Fruit fly (Drosophila melanogaster) whole organism, adult: Measurements from ENCODE around the gene Nt5a.

Source experiments
- CG11617 ChIP-seq: fragments of 200-800 bp; sonication (Bioruptor generic); optimal IDR thresholded peaks from 2 replicates; lab custom pipeline; 2017; ENCODE audit warnings: mild to moderate bottlenecking, missing biosample characterization, missing genetic modification reagents, missing genetic modification characterization
- CG12768 ChIP-seq: fragments of 200-800 bp; sonication (Bioruptor generic); optimal IDR thresholded peaks from 2 replicates; lab custom pipeline; 2017; ENCODE audit warnings: missing biosample characterization, missing genetic modification characterization, mild to moderate bottlenecking, moderate library complexity, missing genetic modification reagents
- CG33017 ChIP-seq: fragments of 200-800 bp; sonication (Bioruptor generic); optimal IDR thresholded peaks from 2 replicates; lab custom pipeline; 2018; ENCODE audit warnings: missing biosample characterization, mild to moderate bottlenecking, missing genetic modification characterization, moderate library complexity
- CG5204 ChIP-seq: fragments of 200-800 bp; sonication (Bioruptor generic); optimal IDR thresholded peaks from 2 replicates; lab custom pipeline; 2016; ENCODE audit warnings: missing biosample characterization, missing genetic modification characterization
- CG7101 ChIP-seq: fragments of 200-800 bp; sonication (Bioruptor generic); optimal IDR thresholded peaks from 2 replicates; lab custom pipeline; 2018; ENCODE audit warnings: missing biosample characterization, mild to moderate bottlenecking, missing genetic modification characterization, moderate library complexity
- Crg-1 ChIP-seq: fragments of 200-800 bp; sonication (Bioruptor generic); optimal IDR thresholded peaks from 2 replicates; lab custom pipeline; 2016; ENCODE audit warnings: missing biosample characterization, missing genetic modification characterization
- cic ChIP-seq: fragments of 200-800 bp; sonication (Bioruptor generic); optimal IDR thresholded peaks from 2 replicates; lab custom pipeline; 2017; ENCODE audit warnings: missing biosample characterization, mild to moderate bottlenecking, missing genetic modification characterization, moderate library complexity
- toe ChIP-seq: fragments of 200-800 bp; sonication (Bioruptor generic); optimal IDR thresholded peaks from 2 replicates; lab custom pipeline; 2016; ENCODE audit warnings: missing biosample characterization, missing genetic modification characterization

DNA sequence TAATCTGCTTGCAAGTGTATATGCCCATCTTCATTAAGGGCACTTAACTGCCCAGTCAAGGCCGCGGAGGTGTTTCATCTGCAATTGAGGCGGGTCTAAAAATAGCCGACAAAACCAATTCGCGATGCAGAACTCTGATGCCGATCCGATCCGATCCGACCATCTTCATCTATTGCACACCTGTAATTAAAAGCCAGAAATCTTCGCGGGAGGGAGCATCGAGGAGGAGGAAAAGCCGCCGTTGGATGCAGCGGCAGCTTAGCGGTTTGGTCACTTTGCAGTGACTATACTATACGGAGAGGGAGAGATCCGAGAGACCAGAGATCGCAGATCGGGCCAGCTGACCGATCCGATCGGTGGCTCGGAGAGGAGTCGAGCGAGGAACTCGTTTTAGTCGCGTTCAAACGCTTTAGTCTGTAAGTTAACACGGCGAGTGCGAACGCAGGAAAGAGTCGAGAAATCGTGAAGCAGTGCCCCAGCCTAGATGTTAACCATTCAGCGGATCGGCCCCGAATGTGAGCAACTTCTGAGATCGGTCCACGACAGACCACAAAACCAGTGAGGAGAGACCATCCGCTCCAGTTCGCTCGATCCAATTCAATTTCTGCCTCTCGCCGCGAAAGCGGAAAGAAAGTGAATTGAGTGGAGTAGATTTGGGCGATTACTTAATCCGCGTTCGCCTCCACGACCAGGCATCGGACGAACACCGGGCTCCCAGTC, 51.0 kb downstream of the Nt5a start, which contains the start of gene tfc:
- TF ChIP-seq toe (GFP tag; lab: Kevin White, UChicago) (no peak), CG12768 (GFP tag; lab: Kevin White, UChicago) (no peak), CG7101 (no peak), CG33017 (tag; lab: Kevin White, UChicago) (no peak), CG11617 (no peak), CG5204 (no peak), Crg-1 (no peak), cic (GFP tag; lab: Kevin White, UChicago) (no peak)
